Worm (Caenorhabditis elegans): ENCODE data around the gene zig-6.

Gene zig-6

ce11 chrX:5152931-5153330 lies 35.9 kb downstream of the zig-6 start:
- peak; percentile 21 for TF ChIP-seq nhr-47 (tag; optimal IDR thresholded peaks at IDR 0.05)
- TF ChIP-seq dpl-1 (GFP tag; optimal IDR thresholded peaks at IDR 0.05): no peak
- peak; percentile 34 for TF ChIP-seq sox-4 (tag; optimal IDR thresholded peaks at IDR 0.05)
- peak; percentile 56 for TF ChIP-seq fkh-8 (tag; optimal IDR thresholded peaks at IDR 0.05)
- TF ChIP-seq C16A3.4 (tag; optimal IDR thresholded peaks at IDR 0.05): no peak
- TF ChIP-seq lin-35 (GFP tag; optimal IDR thresholded peaks at IDR 0.05): no peak
- no peak for TF ChIP-seq nhr-28 (tag; optimal IDR thresholded peaks at IDR 0.05)
- no peak for TF ChIP-seq lin-14 (GFP tag; optimal IDR thresholded peaks at IDR 0.05)
- no peak for TF ChIP-seq alr-1 (tag; optimal IDR thresholded peaks at IDR 0.05; ENCODE audit: borderline replicate concordance)
- peak; percentile 37 for TF ChIP-seq nhr-71 (tag; optimal IDR thresholded peaks at IDR 0.05)
- no peak for TF ChIP-seq lin-13 (GFP tag; optimal IDR thresholded peaks at IDR 0.05)
- no peak for TF ChIP-seq pax-3 (tag; optimal IDR thresholded peaks at IDR 0.05)
- no peak for TF ChIP-seq efl-1 (optimal IDR thresholded peaks at IDR 0.05)
- TF ChIP-seq efl-1 (GFP tag; optimal IDR thresholded peaks at IDR 0.05 in 1 of 2): no peak
- peak; percentile 68 for TF ChIP-seq dsc-1 (tag; optimal IDR thresholded peaks at IDR 0.05)

- TF ChIP-seq ces-1 (GFP tag; optimal IDR thresholded peaks at IDR 0.05) (no peak), vab-15 (tag; optimal IDR thresholded peaks at IDR 0.05) (no peak)
Measured at ce11 chrX:5151866-5152265, 37.0 kb downstream of the zig-6 start.

- TF ChIP-seq dsc-1 (tag; optimal IDR thresholded peaks at IDR 0.05) (peak; percentile 90), lir-3 (tag; optimal IDR thresholded peaks at IDR 0.05; ENCODE audit: poor library complexity) (no peak), irx-1 (tag; optimal IDR thresholded peaks at IDR 0.05) (no peak), nhr-71 (tag; optimal IDR thresholded peaks at IDR 0.05) (peak; percentile 30), jun-1 (tag; optimal IDR thresholded peaks at IDR 0.05) (no peak), unc-130 (tag; optimal IDR thresholded peaks at IDR 0.05) (no peak), fkh-8 (tag; optimal IDR thresholded peaks at IDR 0.05) (peak; percentile 58), pax-3 (tag; optimal IDR thresholded peaks at IDR 0.05) (peak; percentile 48), aly-2 (tag; optimal IDR thresholded peaks at IDR 0.05) (no peak), nhr-47 (tag; optimal IDR thresholded peaks at IDR 0.05) (peak; percentile 4)
Measured at ce11 chrX:5151403-5151802, 37.5 kb downstream of the zig-6 start.

- TF ChIP-seq dsc-1 (tag; optimal IDR thresholded peaks at IDR 0.05) (no peak), ama-1 (optimal IDR thresholded peaks at IDR 0.05) (no peak), vab-15 (tag; optimal IDR thresholded peaks at IDR 0.05) (no peak), nhr-76 (tag; optimal IDR thresholded peaks at IDR 0.05) (no peak), aha-1 (tag; optimal IDR thresholded peaks at IDR 0.05) (no peak), blmp-1 (tag; optimal IDR thresholded peaks at IDR 0.05) (peak; percentile 100)
Measured at ce11 chrX:5150389-5150788, 38.5 kb downstream of the zig-6 start, which contains the start of gene dpy-8. TSS of gene dpy-8 (minus strand) at chrX:5150476.

- TF ChIP-seq skn-1 (tag; optimal IDR thresholded peaks at IDR 0.05): no peak
- no peak for TF ChIP-seq lir-3 (tag; optimal IDR thresholded peaks at IDR 0.05; ENCODE audit: poor library complexity)
- no peak for TF ChIP-seq fos-1 (tag; optimal IDR thresholded peaks at IDR 0.05)
- no peak for TF ChIP-seq lin-15B (tag; optimal IDR thresholded peaks at IDR 0.05)
- TF ChIP-seq grh-1 (GFP tag; IDR thresholded peaks at IDR 0.05): no peak
- no peak for TF ChIP-seq alr-1 (tag; optimal IDR thresholded peaks at IDR 0.05; ENCODE audit: borderline replicate concordance)
- no peak for TF ChIP-seq hlh-17 (GFP tag; optimal IDR thresholded peaks at IDR 0.05; ENCODE audit: borderline replicate concordance)
- no peak for TF ChIP-seq C04F5.9 (tag; optimal IDR thresholded peaks at IDR 0.05)
- no peak for TF ChIP-seq nhr-11 (tag; optimal IDR thresholded peaks at IDR 0.05)
Measured at ce11 chrX:5147918-5148317, 41.0 kb downstream of the zig-6 start, which contains the start of gene C31H2.14. TSS of gene C31H2.14 (plus strand) at chrX:5148218.

- TF ChIP-seq alr-1 (tag; optimal IDR thresholded peaks at IDR 0.05; ENCODE audit: borderline replicate concordance) (no peak), nhr-85 (tag) (peak; percentile 12), zip-4 (GFP tag; optimal IDR thresholded peaks at IDR 0.05) (no peak), lin-14 (GFP tag; optimal IDR thresholded peaks at IDR 0.05) (peak; percentile 2), lin-39 (tag; optimal IDR thresholded peaks at IDR 0.05) (no peak)
Measured at ce11 chrX:5142403-5142802, 46.5 kb downstream of the zig-6 start.

Measured in whole organism, L1 larva.